Worm (Caenorhabditis elegans) whole organism, L4 larva: ENCODE data around the gene nhr-68.

Experiments
- F37D6.2 ChIP-seq: sonication (generic microtip); optimal IDR thresholded peaks from 2 replicates; lab custom pipeline; 2016; ENCODE audit warnings: mild to moderate bottlenecking, missing genetic modification characterization, missing compliant biosample characterization
- ZK337.2 ChIP-seq: fragments of 200-800 bp; sonication (Bioruptor generic); IDR thresholded peaks from 2 replicates; pipeline ENCODE4 v1.3.6; 2022; ENCODE audit warnings: missing genetic modification reagents, missing genetic modification characterization, missing compliant biosample characterization
- arid-1 ChIP-seq: fragments of 200-800 bp; sonication (Bioruptor generic); conservative IDR thresholded peaks from 2 replicates; pipeline ENCODE4 v1.3.6; 2022; ENCODE audit warnings: missing genetic modification reagents, missing genetic modification characterization, missing compliant biosample characterization
- ceh-28 ChIP-seq: fragments of 150-350 bp; optimal IDR thresholded peaks from 2 replicates; lab custom pipeline; 2014; ENCODE audit warnings: missing biosample characterization, missing genetic modification reagents, missing genetic modification characterization
- ceh-32 ChIP-seq: sonication (generic microtip); optimal IDR thresholded peaks from 2 replicates; lab custom pipeline; 2016; ENCODE audit warnings: mild to moderate bottlenecking, missing genetic modification characterization, missing compliant biosample characterization; ENCODE audit not compliant: poor library complexity
- ceh-44 ChIP-seq: fragments of 200-800 bp; sonication (Bioruptor generic); IDR thresholded peaks from 2 replicates; pipeline ENCODE4 v1.3.6; 2022; ENCODE audit warnings: missing genetic modification reagents, missing genetic modification characterization, missing compliant biosample characterization
- ceh-82 ChIP-seq: sonication (generic microtip); optimal IDR thresholded peaks from 2 replicates; lab custom pipeline; 2017; ENCODE audit warnings: missing biosample characterization, missing genetic modification characterization
- ctbp-1 ChIP-seq: fragments of 200-800 bp; sonication (Bioruptor generic); IDR thresholded peaks from 2 replicates; pipeline ENCODE4 v1.3.6; 2022; ENCODE audit warnings: missing genetic modification reagents, missing genetic modification characterization, missing compliant biosample characterization
- mdt-29 ChIP-seq: fragments of 200-800 bp; sonication (Bioruptor generic); IDR thresholded peaks from 2 replicates; pipeline ENCODE4 v1.3.6; 2022; ENCODE audit warnings: missing genetic modification reagents, missing genetic modification characterization, missing compliant biosample characterization
- nhr-237 ChIP-seq: sonication (generic microtip); optimal IDR thresholded peaks from 2 replicates; lab custom pipeline; 2017; ENCODE audit warnings: missing biosample characterization, missing genetic modification characterization
- skn-1 ChIP-seq: fragments of 150-350 bp; optimal IDR thresholded peaks from 2 replicates; lab custom pipeline; 2014; ENCODE audit warnings: missing biosample characterization, missing genetic modification characterization
- snpc-4 ChIP-seq: fragments of 150-350 bp; optimal IDR thresholded peaks from 2 replicates; lab custom pipeline; 2014; ENCODE audit warnings: missing biosample characterization, missing genetic modification characterization
- unc-130 ChIP-seq: sonication (generic microtip); optimal IDR thresholded peaks from 2 replicates; lab custom pipeline; 2016; ENCODE audit warnings: missing genetic modification reagents, missing genetic modification characterization, missing compliant biosample characterization
- unc-39 ChIP-seq: sonication (generic microtip); optimal IDR thresholded peaks from 2 replicates; lab custom pipeline; 2017; ENCODE audit warnings: missing biosample characterization, missing genetic modification characterization

ce11 chrV:11533365-11533949 lies 39.8 kb upstream of the nhr-68 start:
- TF ChIP-seq ctbp-1 (GFP tag; lab: Robert Waterston, UW), result no peak
- no peak for TF ChIP-seq ceh-28
- TF ChIP-seq ZK337.2 (GFP tag; lab: Robert Waterston, UW), result no peak
- TF ChIP-seq ceh-44 (GFP tag; lab: Robert Waterston, UW), result no peak
- no peak for TF ChIP-seq skn-1
- no peak for TF ChIP-seq nhr-237 (tag; lab: Kevin White, UChicago)
- no peak for TF ChIP-seq ceh-82 (tag; lab: Kevin White, UChicago)
- no peak for TF ChIP-seq F37D6.2 (tag; lab: Kevin White, UChicago)
- no peak for TF ChIP-seq ceh-32 (tag; lab: Kevin White, UChicago)
- TF ChIP-seq unc-39 (tag; lab: Kevin White, UChicago), result no peak
- TF ChIP-seq arid-1 (GFP tag; lab: Robert Waterston, UW), result no peak
- TF ChIP-seq unc-130 (GFP tag; lab: Kevin White, UChicago), result no peak
- TF ChIP-seq mdt-29 (GFP tag; lab: Robert Waterston, UW), result no peak
- no peak for TF ChIP-seq snpc-4
